Worm (Caenorhabditis elegans): ENCODE measurements around the gene xbp-1.

DNA sequence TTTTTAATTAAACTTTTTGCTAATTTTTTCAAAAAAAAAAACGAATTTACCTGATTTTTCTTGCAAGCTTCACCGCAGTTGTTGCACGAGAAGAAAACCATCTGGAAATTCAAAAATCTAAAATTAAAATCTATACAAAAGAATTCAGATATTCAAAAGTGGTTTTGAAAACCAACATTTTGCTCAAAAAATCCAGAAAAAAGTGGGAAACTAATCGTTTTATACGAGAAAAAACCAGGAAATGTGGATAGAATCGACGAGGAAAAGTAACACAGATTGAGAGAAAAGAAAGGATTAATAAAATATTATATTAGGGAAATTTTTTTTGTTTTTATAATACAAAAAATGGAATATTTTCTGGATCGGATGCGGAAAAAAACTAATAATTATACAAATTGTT is 29.5 kb upstream of the xbp-1 start, which contains the start of gene C16C10.8:
- no peak for TF ChIP-seq mep-1 (tag; optimal IDR thresholded peaks at IDR 0.05)
- no peak for TF ChIP-seq snpc-4 (tag; optimal IDR thresholded peaks at IDR 0.05)
- TF ChIP-seq lin-13 (tag; optimal IDR thresholded peaks at IDR 0.05): no peak
- TF ChIP-seq unc-120 (tag; optimal IDR thresholded peaks at IDR 0.05; ENCODE audit: poor library complexity, severe bottlenecking): no peak
- no peak for TF ChIP-seq pha-4 (tag; optimal IDR thresholded peaks at IDR 0.05)
- no peak for TF ChIP-seq ceh-43 (GFP tag; optimal IDR thresholded peaks at IDR 0.05)
- no peak for TF ChIP-seq nhr-76 (tag; optimal IDR thresholded peaks at IDR 0.05)
- TF ChIP-seq ztf-11 (tag; optimal IDR thresholded peaks at IDR 0.05): no peak
- no peak for TF ChIP-seq elt-1 (tag; optimal IDR thresholded peaks at IDR 0.05; ENCODE audit: borderline replicate concordance, insufficient read depth)
- TF ChIP-seq sptf-1 (tag; optimal IDR thresholded peaks at IDR 0.05): no peak
- no peak for TF ChIP-seq ces-1 (GFP tag; optimal IDR thresholded peaks at IDR 0.05)
- no peak for TF ChIP-seq nhr-12 (tag; optimal IDR thresholded peaks at IDR 0.05)
- TF ChIP-seq nhr-237 (tag; optimal IDR thresholded peaks at IDR 0.05): no peak

All from whole organism, mixed stage, embryonic.